Fruit fly (Drosophila melanogaster) whole organism, larva: ENCODE measurements around the gene mthl15.

Experiments used
- noc ChIP-seq: fragments of 200-800 bp; sonication (Bioruptor generic); optimal IDR thresholded peaks from 3 replicates; lab custom pipeline; 2019; ENCODE audit warnings: missing biosample characterization, mild to moderate bottlenecking, missing genetic modification characterization, moderate library complexity

mthl15 gene

DNA sequence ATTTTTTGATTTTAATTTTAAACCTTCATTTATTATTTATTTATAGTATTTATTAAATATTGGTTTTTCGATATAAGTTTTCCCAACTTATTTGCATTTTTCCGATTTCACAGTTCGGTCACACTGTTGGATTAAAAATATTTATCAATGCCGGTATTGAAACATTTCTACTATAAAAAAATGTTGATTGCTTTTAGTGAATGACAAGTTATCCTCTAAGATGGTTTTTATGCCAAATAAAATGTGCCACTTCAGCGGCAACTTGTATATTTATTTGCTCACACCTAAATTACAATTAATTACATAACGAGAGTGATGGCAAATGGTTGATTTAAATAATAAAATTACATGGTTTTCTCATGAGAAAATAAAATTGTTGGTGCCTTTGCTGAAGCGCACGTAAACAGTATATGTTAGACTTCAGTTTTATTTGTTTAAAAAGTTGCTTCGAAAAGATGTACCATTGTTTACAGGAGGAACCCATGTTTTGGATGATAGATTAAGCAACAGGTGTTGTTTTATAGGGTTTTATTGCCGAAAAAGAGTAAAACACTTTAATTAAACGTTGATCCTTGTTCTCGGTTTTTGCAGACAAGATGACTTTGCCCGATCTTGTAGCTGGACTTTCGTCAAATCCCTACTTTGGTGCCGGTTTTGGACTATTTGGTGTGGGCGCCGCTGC is 15.4 kb downstream of the mthl15 start, which contains the start of gene Bcs1:
TSS of gene Bcs1 (plus strand) at position 108 of the 682 bp plus-strand sequence.
- TF ChIP-seq noc (tag; lab: Kevin White, UChicago): no peak

DNA sequence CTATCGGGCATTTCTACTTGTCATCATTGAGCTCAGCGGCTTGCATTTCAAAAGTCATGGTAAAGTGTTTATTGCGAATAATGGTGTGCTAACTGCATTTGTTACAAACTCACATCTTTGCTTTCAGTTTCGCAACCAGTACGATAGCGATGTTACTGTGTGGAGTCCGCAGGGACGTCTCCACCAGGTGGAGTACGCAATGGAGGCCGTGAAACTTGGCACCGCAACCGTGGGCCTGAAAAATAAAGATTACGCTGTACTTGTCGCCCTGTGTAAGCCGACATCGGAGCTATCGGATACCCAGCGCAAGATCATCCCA is 16.8 kb downstream of the mthl15 start:
- no peak for TF ChIP-seq noc (tag; lab: Kevin White, UChicago)

DNA sequence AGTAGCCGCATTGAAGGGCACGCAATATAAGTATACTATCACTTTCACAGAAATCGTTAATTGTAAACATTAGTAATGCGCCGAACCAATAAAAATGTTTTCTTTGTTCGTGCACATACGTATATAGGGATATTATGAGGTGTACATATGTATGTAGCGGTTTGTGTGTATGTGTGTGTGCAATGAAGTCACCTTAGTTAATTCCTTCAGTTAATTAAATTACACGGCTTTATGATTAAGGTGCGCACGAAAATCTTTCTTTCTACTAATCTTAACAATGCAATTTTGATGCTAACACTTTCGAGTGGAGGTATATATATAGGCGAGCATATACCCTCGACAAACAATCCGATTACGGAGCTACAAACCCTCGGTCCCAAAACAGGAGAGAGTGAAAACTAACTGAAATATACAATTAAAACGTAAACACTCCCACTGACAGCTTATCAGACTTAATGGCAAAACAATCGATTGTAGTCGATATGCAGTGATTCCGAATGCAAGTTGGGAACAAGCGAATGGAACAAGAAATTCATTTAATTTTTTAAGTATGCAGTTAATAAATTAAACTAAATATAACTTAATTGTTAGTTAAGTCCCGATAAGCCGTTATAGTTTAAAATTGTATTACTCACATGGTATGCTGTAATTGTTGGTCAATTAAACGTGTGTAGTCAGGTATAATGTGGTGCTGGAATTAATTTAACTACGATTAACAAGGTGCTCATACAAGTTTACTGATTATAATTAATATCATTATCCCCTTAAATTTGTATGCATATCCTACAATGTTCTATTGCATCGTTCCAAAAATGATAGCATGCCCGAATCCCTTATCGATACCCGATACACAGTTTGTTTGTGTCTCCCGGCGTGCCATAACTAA is 17.4 kb downstream of the mthl15 start, which contains the start of the genes Npc1a and Prosalpha6:
TSS of gene Npc1a (minus strand) at position 716 of the 886 bp plus-strand sequence.
TSS of gene Prosalpha6 (plus strand) at position 851 of the 886 bp plus-strand sequence.
- no peak for TF ChIP-seq noc (tag; lab: Kevin White, UChicago)

DNA sequence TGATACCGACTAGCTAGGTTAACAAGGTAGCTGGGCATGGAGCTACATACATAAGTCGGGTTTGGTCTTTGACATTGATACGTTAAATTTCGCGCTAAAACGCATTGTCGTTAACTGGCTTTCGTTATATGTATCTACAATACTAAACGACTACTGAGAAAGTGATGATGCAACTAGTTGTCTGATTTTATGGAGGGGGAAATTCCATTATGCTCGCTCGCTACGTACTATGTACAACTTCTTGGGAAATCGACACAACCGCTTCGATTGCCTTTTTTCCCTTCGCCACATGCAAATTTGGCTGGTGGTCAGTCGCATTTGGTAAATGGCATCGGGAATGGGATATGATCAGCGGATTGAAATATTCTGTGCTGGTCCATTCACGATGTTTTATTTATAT is 18.1 kb downstream of the mthl15 start:
- no peak for TF ChIP-seq noc (tag; lab: Kevin White, UChicago)

DNA sequence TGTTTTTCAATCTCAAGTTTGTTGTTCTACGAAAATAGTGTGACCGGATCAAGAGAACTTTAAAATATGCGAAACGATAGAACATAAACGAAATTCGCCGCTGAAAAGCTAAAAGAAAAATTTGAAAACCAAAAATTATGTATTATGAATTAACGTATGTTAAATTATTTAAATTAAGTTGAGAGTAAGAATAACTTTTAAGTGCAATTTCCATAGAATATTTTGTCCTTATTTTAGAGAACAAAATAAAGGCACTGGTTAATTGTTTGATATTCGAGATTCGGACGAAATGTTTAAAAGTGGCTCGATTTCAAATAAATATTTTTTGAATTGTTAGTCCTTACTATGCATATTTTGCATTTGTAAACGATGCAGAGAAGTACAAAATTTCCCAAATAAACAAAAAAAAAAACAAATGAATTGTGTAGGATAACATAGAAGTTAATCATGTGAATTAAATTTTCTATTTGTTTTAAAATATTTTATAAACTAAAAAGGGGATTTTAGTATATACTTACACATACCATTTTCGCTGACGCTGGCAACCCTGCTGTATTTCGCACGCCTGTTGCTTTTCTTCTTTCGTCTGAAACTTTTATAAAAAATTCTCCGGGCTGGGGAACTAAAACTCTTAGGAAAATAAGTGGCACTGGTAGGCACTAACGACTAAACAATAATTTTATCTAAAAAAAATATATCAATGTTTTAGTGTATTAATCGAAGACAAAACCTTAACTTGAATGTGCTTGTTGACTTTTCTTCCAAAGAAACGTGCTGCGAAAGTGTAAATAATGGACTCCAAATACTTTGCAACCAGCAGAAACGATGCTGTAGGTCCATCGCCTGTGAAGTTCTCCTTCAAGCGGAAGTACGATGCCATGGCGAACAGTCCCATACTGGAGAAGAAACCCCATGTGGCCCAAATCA is 27.2 kb downstream of the mthl15 start, which contains the start of the genes CG5727 and ath:
TSS of gene CG5727 (minus strand) at position 51 of the 927 bp plus-strand sequence.
TSS of gene ath (plus strand) at position 513 of the 927 bp plus-strand sequence.
- no peak for TF ChIP-seq noc (tag; lab: Kevin White, UChicago)

DNA sequence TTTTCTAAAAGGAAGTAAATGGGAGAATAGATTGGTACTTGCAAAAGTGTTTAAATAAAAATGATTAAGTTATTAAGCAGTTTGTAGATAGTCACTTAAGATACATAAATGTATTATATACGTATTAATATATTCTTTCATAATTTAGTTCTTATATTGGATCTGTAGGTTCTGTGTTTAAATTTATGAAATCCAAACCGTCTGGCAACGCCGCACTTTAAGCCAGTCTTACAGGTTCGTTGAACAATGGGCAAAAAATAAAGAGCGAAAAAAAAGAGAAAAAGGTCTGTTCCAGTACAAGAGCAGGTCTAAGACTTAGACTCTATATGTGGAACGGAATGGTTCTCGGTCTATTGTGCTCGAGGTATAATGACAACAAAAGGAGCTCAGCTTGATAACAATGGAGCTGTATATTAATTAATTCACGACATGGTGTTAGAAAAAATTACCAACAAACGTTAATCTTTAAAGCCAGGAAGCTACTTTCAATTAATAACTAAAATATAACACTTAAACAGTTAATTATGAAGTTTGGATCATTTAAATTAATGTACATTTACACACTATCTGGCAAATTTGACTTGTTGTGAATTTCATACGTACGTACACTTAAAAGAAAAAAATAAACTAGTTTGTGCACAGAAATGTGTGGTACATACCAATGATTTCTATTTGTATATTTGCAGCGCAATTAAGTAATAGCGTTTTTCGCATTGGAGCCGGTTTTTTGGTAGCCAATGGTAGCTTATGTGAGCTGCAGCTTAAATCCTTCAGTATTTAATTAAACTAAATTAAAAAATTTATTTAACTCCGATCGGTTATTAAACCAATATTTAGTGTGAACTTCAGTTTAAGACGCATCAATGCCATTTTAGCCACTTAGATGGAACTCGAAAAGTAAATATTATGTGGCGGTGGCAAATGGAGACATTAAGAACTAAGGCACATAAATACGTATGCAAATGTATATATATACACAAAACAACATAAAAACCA is 29.0 kb downstream of the mthl15 start, which contains the start of gene CG5731:
TSS of gene CG5731 (minus strand) at position 946 of the 996 bp plus-strand sequence.
- TF ChIP-seq noc (tag; lab: Kevin White, UChicago): no peak

DNA sequence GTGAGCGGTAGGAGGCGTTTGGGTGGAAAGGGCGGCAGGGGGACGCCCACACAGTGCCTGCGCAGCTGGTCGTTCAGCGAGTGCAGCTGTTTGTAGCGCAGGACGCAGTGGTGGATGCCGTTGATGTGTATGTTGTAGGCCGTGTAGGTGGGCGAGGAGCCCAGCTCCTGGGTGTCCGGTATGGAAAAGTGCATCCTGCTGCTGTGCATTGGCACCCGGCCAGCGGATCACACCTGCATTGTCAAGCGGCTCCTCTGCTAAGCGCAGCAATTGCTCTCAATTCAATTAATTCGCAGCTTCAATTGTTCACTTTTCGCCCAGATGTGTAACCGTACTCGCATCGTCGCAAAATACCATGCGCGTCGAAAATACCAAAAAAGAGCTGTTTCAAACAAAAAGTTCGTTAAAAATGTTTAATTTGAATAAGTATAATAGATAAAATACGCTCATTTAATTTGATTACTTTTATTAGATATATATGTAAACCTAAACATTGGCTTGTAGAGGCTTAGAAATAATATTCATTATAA is 31.4 kb downstream of the mthl15 start, which contains the start of gene Snx17:
TSS of gene Snx17 (minus strand) at position 329 of the 530 bp plus-strand sequence.
- no peak for TF ChIP-seq noc (tag; lab: Kevin White, UChicago)

DNA sequence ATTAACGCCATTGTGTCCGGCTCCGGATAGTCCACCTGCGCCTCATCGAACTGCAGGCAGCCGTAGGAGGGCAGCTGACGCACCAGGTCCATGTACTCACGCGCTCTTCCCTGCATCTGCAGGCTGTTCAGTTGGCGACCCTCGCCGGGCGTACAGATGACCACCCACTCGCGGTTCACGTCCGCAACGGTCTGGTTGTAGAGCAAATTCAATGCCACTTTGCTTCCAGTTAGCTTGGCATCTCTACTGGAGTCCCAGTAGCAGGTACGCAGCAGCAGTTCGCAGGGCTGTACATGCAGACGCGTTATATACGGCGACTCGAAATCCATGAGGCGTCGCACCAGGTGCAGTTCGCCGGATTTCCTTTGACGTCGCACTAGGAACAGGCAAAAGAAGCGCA is 32.2 kb downstream of the mthl15 start:
- TF ChIP-seq noc (tag; lab: Kevin White, UChicago): no peak

DNA sequence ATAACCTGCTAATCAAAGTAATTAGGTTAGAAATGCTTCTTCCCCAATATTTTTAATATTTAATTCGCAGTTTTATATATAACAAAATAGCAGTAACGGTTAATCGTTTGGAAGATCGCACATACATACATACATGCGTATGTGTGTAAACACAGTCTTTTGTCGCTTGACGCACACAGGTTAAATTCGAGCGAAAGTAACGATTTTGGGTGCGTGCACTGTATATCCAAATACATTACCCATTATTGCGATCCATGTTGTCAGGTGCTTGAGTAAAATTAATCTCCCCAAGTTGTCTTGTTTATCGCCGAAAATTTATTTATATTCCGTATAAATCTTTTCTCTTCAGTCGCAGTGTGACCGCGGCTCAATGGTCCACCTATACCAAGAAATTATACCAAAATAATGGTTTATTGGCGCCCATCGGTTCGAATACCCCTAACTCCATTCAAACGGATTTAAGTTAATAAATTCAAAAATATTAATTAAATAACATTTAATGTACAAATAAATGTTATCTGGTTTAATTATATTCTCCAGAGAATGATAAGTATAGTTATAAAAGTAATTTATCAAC is 34.1 kb downstream of the mthl15 start, which contains the start of gene CG34159:
TSS of gene CG34159 (minus strand) at position 385 of the 577 bp plus-strand sequence.
- TF ChIP-seq noc (tag; lab: Kevin White, UChicago): peak; percentile 13

DNA sequence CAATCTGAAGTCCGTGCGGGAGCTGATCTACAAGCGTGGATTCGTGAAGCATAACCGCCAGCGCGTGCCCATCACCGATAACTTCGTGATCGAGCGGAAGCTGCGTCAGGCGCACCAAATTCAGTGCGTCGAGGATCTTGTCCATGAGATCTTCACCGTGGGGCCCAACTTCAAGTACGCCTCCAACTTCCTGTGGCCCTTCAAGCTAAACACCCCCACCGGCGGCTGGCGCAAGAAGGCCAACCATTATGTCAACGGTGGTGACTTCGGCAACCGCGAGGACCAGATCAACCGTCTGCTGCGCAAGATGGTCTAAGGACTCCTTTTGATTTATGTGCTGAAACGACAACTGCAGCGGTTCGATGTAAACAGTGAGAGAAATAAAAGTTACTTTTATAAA is 36.4 kb downstream of the mthl15 start:
- no peak for TF ChIP-seq noc (tag; lab: Kevin White, UChicago)

DNA sequence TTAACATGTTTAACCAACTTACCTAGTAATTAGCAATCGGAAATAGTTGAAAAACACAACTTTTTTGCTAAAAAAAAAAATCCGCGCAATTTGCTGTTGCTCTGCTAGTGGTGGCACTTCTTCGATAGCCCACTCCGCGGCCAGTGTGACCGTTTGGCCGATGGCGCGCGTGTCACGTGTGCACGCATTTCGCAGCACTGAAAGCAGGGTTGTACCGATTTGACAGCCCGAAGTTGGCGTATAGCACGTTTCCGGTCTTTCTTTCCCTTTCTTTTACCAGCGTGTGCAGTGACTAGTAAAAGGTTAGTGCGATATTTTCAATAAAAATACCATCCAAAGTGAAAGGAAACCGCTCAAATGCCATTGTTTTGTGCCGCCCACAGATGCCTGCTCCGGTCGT is 37.3 kb downstream of the mthl15 start, which contains the start of the genes Ripalpha and RpL7:
TSS of gene Ripalpha (minus strand) at position 128 of the 400 bp plus-strand sequence.
TSS of gene RpL7 (plus strand) at position 158 of the 400 bp plus-strand sequence.
- peak; percentile 88 for TF ChIP-seq noc (tag; lab: Kevin White, UChicago)

DNA sequence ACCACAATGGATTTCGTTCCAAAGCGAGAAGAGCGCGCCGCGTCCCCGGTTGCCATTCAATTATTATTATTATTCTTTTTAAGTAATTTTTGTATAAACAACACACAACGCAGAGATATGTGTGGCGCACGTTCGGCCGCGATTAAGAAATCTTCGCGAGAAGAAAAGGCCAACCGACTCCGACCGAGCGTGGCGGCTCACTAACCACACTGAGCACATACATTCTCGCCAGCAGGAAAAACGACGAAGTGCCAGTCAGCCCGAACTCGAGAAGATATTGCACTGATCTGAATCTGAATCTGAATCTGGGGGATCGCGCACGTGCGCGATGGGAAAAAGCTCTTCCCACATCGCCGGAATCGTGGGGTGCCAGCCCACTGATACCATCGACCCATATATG is 39.2 kb downstream of the mthl15 start, which contains the start of gene Sur:
TSS of gene Sur (minus strand) at position 207 of the 400 bp plus-strand sequence.
- TF ChIP-seq noc (tag; lab: Kevin White, UChicago): no peak

DNA sequence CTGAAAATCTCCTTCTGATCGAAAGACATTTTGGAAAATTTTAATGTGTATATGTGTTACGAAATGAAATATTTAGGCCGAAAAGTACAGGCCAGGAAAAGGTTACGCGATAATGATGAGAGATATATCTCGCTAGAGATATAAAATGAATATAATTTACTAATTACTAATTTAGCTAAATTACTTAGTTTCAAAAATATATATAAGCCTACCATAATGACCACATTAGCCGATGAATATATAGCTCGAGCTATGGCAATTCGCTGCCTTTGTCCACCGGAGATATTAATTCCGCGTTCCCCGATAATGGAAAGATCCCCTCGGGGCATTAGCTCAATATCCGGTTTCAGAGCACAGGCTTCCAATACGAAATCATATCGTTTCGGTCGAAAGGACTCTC is 46.7 kb downstream of the mthl15 start, which contains the start of gene Fum4:
TSS of gene Fum4 (minus strand) at position 101 of the 400 bp plus-strand sequence.
- TF ChIP-seq noc (tag; lab: Kevin White, UChicago): no peak
